Worm (Caenorhabditis elegans) whole organism, L4 larva: ENCODE data around the gene dnc-2.

ENCODE experiments used
- F10B5.3 ChIP-seq: sonication (generic microtip); optimal IDR thresholded peaks from 2 replicates; lab custom pipeline; 2016; ENCODE audit warnings: mild to moderate bottlenecking, missing genetic modification characterization, missing compliant biosample characterization
- F44E2.7 ChIP-seq: fragments of 200-800 bp; sonication (Bioruptor generic); IDR thresholded peaks from 2 replicates; pipeline ENCODE4 v2.1.2; 2022; ENCODE audit warnings: missing genetic modification characterization, missing compliant biosample characterization
- F49E8.2 ChIP-seq: sonication (generic microtip); optimal IDR thresholded peaks from 2 replicates; lab custom pipeline; 2016; ENCODE audit warnings: missing compliant biosample characterization, mild to moderate bottlenecking, missing genetic modification characterization, borderline replicate concordance
- Y105C5A.15 ChIP-seq: fragments of 200-800 bp; sonication (Bioruptor generic); IDR thresholded peaks from 2 replicates; pipeline ENCODE4 v1.3.6; 2022; ENCODE audit warnings: missing genetic modification characterization, missing compliant biosample characterization
- Y48G9A.11 ChIP-seq: fragments of 200-800 bp; sonication (Bioruptor generic); IDR thresholded peaks from 2 replicates; pipeline ENCODE4 v1.3.6; 2022; ENCODE audit warnings: missing genetic modification reagents, missing genetic modification characterization, missing compliant biosample characterization
- ZK546.5 ChIP-seq, 2 experiments: sonication (generic microtip); optimal IDR thresholded peaks; 2 replicates each; lab custom pipeline; 2017; ENCODE audit warnings: missing biosample characterization in 2 of 2, missing genetic modification characterization in 2 of 2
- aha-1 ChIP-seq: fragments of 150-350 bp; peaks from one replicate; lab custom pipeline; 2014; ENCODE audit warnings: missing biosample characterization, missing genetic modification characterization
- aly-2 ChIP-seq: sonication (generic microtip); optimal IDR thresholded peaks from 2 replicates; lab custom pipeline; 2018; ENCODE audit warnings: missing biosample characterization, missing genetic modification characterization
- ceh-28 ChIP-seq: fragments of 150-350 bp; optimal IDR thresholded peaks from 2 replicates; lab custom pipeline; 2014; ENCODE audit warnings: missing biosample characterization, missing genetic modification reagents, missing genetic modification characterization
- ceh-82 ChIP-seq: sonication (generic microtip); optimal IDR thresholded peaks from 2 replicates; lab custom pipeline; 2017; ENCODE audit warnings: missing biosample characterization, missing genetic modification characterization
- ces-1 ChIP-seq: fragments of 150-350 bp; sonication (generic microtip); optimal IDR thresholded peaks from 4 replicates; lab custom pipeline; 2014; ENCODE audit warnings: missing biosample characterization, missing genetic modification reagents, missing genetic modification characterization
- daf-16 ChIP-seq, 3 experiments: sonication (generic microtip); optimal IDR thresholded peaks; 2 replicates each; lab custom pipeline; 2016 to 2017; ENCODE audit warnings: missing genetic modification characterization in 3 of 3, missing genetic modification reagents in 3 of 3, mild to moderate bottlenecking in 2 of 3, missing compliant biosample characterization in 2 of 3, missing biosample characterization in 1 of 3, moderate library complexity in 1 of 3
- dmd-6 ChIP-seq: fragments of 200-800 bp; sonication (Bioruptor generic); IDR thresholded peaks from 2 replicates; pipeline ENCODE4 v1.3.6; 2022; ENCODE audit warnings: missing genetic modification reagents, missing genetic modification characterization, missing compliant biosample characterization
- dpl-1 ChIP-seq: fragments of 150-350 bp; optimal IDR thresholded peaks from 2 replicates; lab custom pipeline; 2014; ENCODE audit warnings: missing biosample characterization, missing genetic modification reagents, missing genetic modification characterization
- dve-1 ChIP-seq: sonication (generic microtip); optimal IDR thresholded peaks from 2 replicates; lab custom pipeline; 2017; ENCODE audit warnings: antibody characterized with exemption, mild to moderate bottlenecking, missing genetic modification characterization, missing compliant biosample characterization; ENCODE audit not compliant: insufficient read depth
- egl-27 ChIP-seq: sonication (generic microtip); optimal IDR thresholded peaks from 3 replicates; lab custom pipeline; 2017; ENCODE audit warnings: missing biosample characterization, missing genetic modification reagents, missing genetic modification characterization
- egl-43 ChIP-seq: fragments of 200-800 bp; sonication (Bioruptor generic); IDR thresholded peaks from 2 replicates; pipeline ENCODE4 v1.3.6; 2022; ENCODE audit warnings: missing genetic modification reagents, missing genetic modification characterization, missing compliant biosample characterization
- fkh-10 ChIP-seq: fragments of 150-350 bp; optimal IDR thresholded peaks from 2 replicates; lab custom pipeline; 2014; ENCODE audit warnings: missing biosample characterization, missing genetic modification reagents, missing genetic modification characterization
- hlh-11 ChIP-seq: fragments of 200-800 bp; sonication (Bioruptor generic); optimal IDR thresholded peaks from 2 replicates; lab custom pipeline; 2018; ENCODE audit warnings: mild to moderate bottlenecking, missing genetic modification characterization, missing compliant biosample characterization
- hlh-30 ChIP-seq: sonication (generic microtip); optimal IDR thresholded peaks from 2 replicates; lab custom pipeline; 2017; ENCODE audit warnings: antibody characterized with exemption, mild to moderate bottlenecking, missing genetic modification characterization, missing compliant biosample characterization; ENCODE audit not compliant: insufficient read depth
- hmg-1.1 ChIP-seq: fragments of 200-800 bp; sonication (Bioruptor generic); IDR thresholded peaks from 2 replicates; pipeline ENCODE4 v1.3.6; 2022; ENCODE audit warnings: missing genetic modification reagents, missing genetic modification characterization, missing compliant biosample characterization
- lin-13 ChIP-seq: fragments of 150-350 bp; optimal IDR thresholded peaks from 2 replicates; lab custom pipeline; 2014; ENCODE audit warnings: missing biosample characterization, missing genetic modification reagents, missing genetic modification characterization
- lin-29 ChIP-seq: fragments of 200-800 bp; sonication (Bioruptor generic); IDR thresholded peaks from 2 replicates; pipeline ENCODE4 v1.3.6; 2022; ENCODE audit warnings: missing genetic modification reagents, missing genetic modification characterization, missing compliant biosample characterization
- lin-38 ChIP-seq: fragments of 200-800 bp; sonication (Bioruptor generic); IDR thresholded peaks from 2 replicates; pipeline ENCODE4 v1.3.6; 2022; ENCODE audit warnings: missing genetic modification reagents, missing genetic modification characterization, missing compliant biosample characterization
- lir-3 ChIP-seq: sonication (generic microtip); optimal IDR thresholded peaks from 2 replicates; lab custom pipeline; 2016; ENCODE audit warnings: mild to moderate bottlenecking, missing genetic modification characterization, missing compliant biosample characterization
- lsy-2 ChIP-seq, 2 experiments: fragments of 150-350 bp in 1 of 2; sonication (generic microtip) in 1 of 2; optimal IDR thresholded peaks; 2 replicates each; lab custom pipeline; 2014 to 2017; ENCODE audit warnings: missing biosample characterization in 2 of 2, missing genetic modification characterization in 2 of 2
- madf-9 ChIP-seq: fragments of 200-800 bp; sonication (Bioruptor generic); conservative IDR thresholded peaks from 2 replicates; pipeline ENCODE4 v1.3.6; 2022; ENCODE audit warnings: missing genetic modification reagents, missing genetic modification characterization, missing compliant biosample characterization
- mdl-1 ChIP-seq, 2 experiments: fragments of 150-350 bp in 1 of 2; sonication (generic microtip) in 1 of 2; optimal IDR thresholded peaks; 2 replicates each; lab custom pipeline; 2014 to 2017; ENCODE audit warnings: missing biosample characterization in 2 of 2, missing genetic modification characterization in 2 of 2
- mdt-29 ChIP-seq: fragments of 200-800 bp; sonication (Bioruptor generic); IDR thresholded peaks from 2 replicates; pipeline ENCODE4 v1.3.6; 2022; ENCODE audit warnings: missing genetic modification reagents, missing genetic modification characterization, missing compliant biosample characterization
- mep-1 ChIP-seq: fragments of 150-350 bp; sonication (generic microtip); optimal IDR thresholded peaks from 3 replicates; lab custom pipeline; 2014; ENCODE audit warnings: missing biosample characterization, missing genetic modification characterization
- mes-2 ChIP-seq: sonication (generic microtip); optimal IDR thresholded peaks from 2 replicates; lab custom pipeline; 2016; ENCODE audit warnings: missing genotype, mild to moderate bottlenecking, missing genetic modification characterization, missing compliant biosample characterization; ENCODE audit not compliant: poor library complexity, severe bottlenecking
- mxl-3 ChIP-seq: fragments of 200-800 bp; sonication (Bioruptor generic); optimal IDR thresholded peaks from 2 replicates; lab custom pipeline; 2018; ENCODE audit warnings: mild to moderate bottlenecking, missing genetic modification characterization, missing compliant biosample characterization
- nhr-111 ChIP-seq: fragments of 200-800 bp; sonication (Bioruptor generic); optimal IDR thresholded peaks from 2 replicates; lab custom pipeline; 2018; ENCODE audit warnings: mild to moderate bottlenecking, missing genetic modification characterization, missing compliant biosample characterization
- nhr-28 ChIP-seq: fragments of 150-350 bp; optimal IDR thresholded peaks from 2 replicates; lab custom pipeline; 2014; ENCODE audit warnings: missing biosample characterization, missing genetic modification characterization
- nhr-48 ChIP-seq: sonication (generic microtip); optimal IDR thresholded peaks from 2 replicates; lab custom pipeline; 2016; ENCODE audit warnings: mild to moderate bottlenecking, missing genetic modification characterization, missing compliant biosample characterization
- nhr-77 ChIP-seq: fragments of 150-350 bp; optimal IDR thresholded peaks from 2 replicates; lab custom pipeline; 2014; ENCODE audit warnings: missing biosample characterization, missing genetic modification characterization
- pha-4 ChIP-seq, 2 experiments: fragments of 150-350 bp in 1 of 2; fragments of 200-800 bp in 1 of 2; sonication (Bioruptor generic) in 1 of 2; IDR thresholded peaks in 1 of 2; optimal IDR thresholded peaks in 1 of 2; 2 replicates each; pipeline versions ENCODE4 v1.3.6 to Lab custom; 2014 to 2022; ENCODE audit warnings: missing genetic modification characterization in 2 of 2, missing genetic modification reagents in 2 of 2, missing biosample characterization in 1 of 2, missing compliant biosample characterization in 1 of 2
- sdz-12 ChIP-seq: fragments of 200-800 bp; sonication (Bioruptor generic); optimal IDR thresholded peaks from 2 replicates; lab custom pipeline; 2018; ENCODE audit warnings: mild to moderate bottlenecking, missing genetic modification characterization, missing compliant biosample characterization
- skn-1 ChIP-seq: fragments of 150-350 bp; optimal IDR thresholded peaks from 2 replicates; lab custom pipeline; 2014; ENCODE audit warnings: missing biosample characterization, missing genetic modification characterization
- snpc-4 ChIP-seq: fragments of 150-350 bp; optimal IDR thresholded peaks from 2 replicates; lab custom pipeline; 2014; ENCODE audit warnings: missing biosample characterization, missing genetic modification characterization
- spr-3 ChIP-seq: fragments of 200-800 bp; sonication (Bioruptor generic); optimal IDR thresholded peaks from 2 replicates; lab custom pipeline; 2018; ENCODE audit warnings: mild to moderate bottlenecking, missing genetic modification characterization, missing compliant biosample characterization
- tra-1 ChIP-seq: fragments of 200-800 bp; sonication (Bioruptor generic); IDR thresholded peaks from 2 replicates; pipeline ENCODE4 v1.3.6; 2022; ENCODE audit warnings: missing genetic modification reagents, missing genetic modification characterization, missing compliant biosample characterization
- unc-62 ChIP-seq, 3 experiments: fragments of 150-350 bp in 1 of 3; sonication (generic microtip); optimal IDR thresholded peaks in 2 of 3; peaks in 1 of 3; 1 replicate in 1 of 3; 2 replicates in 2 of 3; lab custom pipeline; 2014 to 2017; ENCODE audit warnings: missing biosample characterization in 3 of 3, missing genetic modification characterization in 3 of 3, missing genetic modification reagents in 3 of 3, missing genotype in 1 of 3
- zip-11 ChIP-seq: fragments of 200-800 bp; sonication (Bioruptor generic); IDR thresholded peaks from 2 replicates; pipeline ENCODE4 v1.3.6; 2022; ENCODE audit warnings: missing genetic modification characterization, missing compliant biosample characterization
- ztf-7 ChIP-seq: fragments of 150-350 bp; optimal IDR thresholded peaks from 2 replicates; lab custom pipeline; 2014; ENCODE audit warnings: missing biosample characterization, missing genetic modification characterization

The dnc-2 gene

DNA sequence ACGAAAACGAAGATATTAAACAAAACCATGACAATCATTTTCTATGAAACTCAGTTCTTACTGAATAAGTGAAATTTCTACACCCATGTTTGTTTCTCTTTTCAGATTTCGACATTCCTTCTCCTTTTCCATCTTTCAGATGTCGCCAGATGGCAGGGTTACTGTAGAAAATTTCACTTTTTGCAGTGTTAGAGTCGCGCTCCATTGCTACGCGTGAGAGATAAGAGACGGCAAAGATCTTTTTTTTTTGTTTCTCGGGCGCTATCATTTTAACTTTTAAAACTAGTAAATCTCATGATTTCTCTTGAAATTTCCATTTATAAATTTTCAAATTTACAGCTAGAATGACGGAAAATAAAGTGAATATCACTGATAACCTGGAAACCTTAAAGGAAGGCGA lies 47.3 kb downstream of the dnc-2 start, which contains the start of the genes mig-21 and F01F1.2:
Gene mig-21, minus strand, starts transcription at position 166 of the 400 bp plus-strand sequence.
Gene F01F1.2, plus strand, starts transcription at position 340 of the 400 bp plus-strand sequence.
- TF ChIP-seq lsy-2 (tag; optimal IDR thresholded peaks at IDR 0.05; lab: Kevin White, UChicago) (peak in 1 of 2 experiments; percentile 75), mes-2 (tag; lab: Kevin White, UChicago) (peak; percentile 31), egl-27 (tag; lab: Kevin White, UChicago) (no peak), lin-13 (GFP tag; lab: Kevin White, UChicago) (no peak), lin-29 (GFP tag; lab: Robert Waterston, UW) (no peak), dve-1 (tag; lab: Kevin White, UChicago) (no peak), aha-1 (tag; lab: Kevin White, UChicago) (no peak), lin-38 (peak; percentile 49; the same call in 1 of the 2 replicates)

DNA sequence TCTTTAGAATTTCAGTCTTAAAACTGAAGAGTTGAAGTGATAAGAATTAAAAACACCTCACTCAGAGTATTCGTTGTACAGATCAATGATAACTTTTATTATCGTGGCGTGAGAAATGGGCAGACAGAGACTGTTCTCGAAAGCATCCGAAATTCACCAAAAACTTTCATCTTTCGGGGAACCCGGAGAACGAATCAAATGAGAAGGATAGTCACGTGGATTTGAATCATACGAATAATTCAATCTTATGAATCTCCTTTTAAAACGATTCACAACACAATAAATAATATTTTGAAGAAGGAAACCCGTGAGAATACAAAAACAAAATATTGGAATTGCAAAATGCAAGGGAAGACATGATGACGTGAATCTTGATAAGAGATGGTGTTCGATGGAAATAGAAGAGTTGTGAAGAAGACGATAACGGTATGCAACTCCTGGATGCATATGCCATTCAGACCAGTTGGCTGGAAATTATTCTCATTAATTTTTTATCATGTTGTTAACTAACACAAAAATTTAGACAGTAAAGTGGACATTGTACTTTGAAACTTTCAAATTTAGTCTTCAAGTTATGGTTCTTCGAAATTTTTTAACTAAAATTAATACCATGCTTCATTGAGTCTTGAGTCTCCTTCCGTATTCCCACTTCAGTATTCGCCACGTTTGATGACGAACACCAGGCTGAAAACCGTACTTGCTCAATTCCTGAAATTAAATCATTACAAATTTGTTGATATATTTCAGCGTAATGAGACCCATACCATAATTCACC lies 48.5 kb downstream of the dnc-2 start:
- TF ChIP-seq hlh-11 (peak; percentile 65), mep-1 (tag; lab: Kevin White, UChicago) (peak; percentile 34), dve-1 (tag; lab: Kevin White, UChicago) (peak; percentile 80), lin-29 (GFP tag; lab: Robert Waterston, UW) (no peak), ztf-7 (tag; lab: Kevin White, UChicago) (no peak), ZK546.5 (tag; optimal IDR thresholded peaks at IDR 0.05; lab: Kevin White, UChicago) (no peak), ceh-82 (no peak), nhr-77 (tag; lab: Kevin White, UChicago) (no peak), ces-1 (GFP tag; lab: Kevin White, UChicago) (no peak), mxl-3 (GFP tag; lab: Kevin White, UChicago) (no peak), nhr-111 (GFP tag; lab: Kevin White, UChicago) (no peak), F10B5.3 (tag; lab: Kevin White, UChicago) (no peak), daf-16 (GFP tag; optimal IDR thresholded peaks at IDR 0.05; lab: Kevin White, UChicago) (no peak), daf-16 (tag; optimal IDR thresholded peaks at IDR 0.05; lab: Kevin White, UChicago) (peak; percentile 61), egl-43 (GFP tag; lab: Robert Waterston, UW) (no peak), dmd-6 (GFP tag; lab: Robert Waterston, UW) (peak; percentile 57), hmg-1.1 (GFP tag; lab: Robert Waterston, UW) (0 out of 2 replicates have a peak, but pooled peaks have one; percentile 12), pha-4 (GFP tag; IDR thresholded peaks at IDR 0.05; lab: Robert Waterston, UW) (no peak), pha-4 (tag; optimal IDR thresholded peaks at IDR 0.05; lab: Kevin White, UChicago) (no peak), sdz-12 (no peak), ceh-28 (tag; lab: Kevin White, UChicago) (no peak), aha-1 (tag; lab: Kevin White, UChicago) (peak; percentile 78), aly-2 (tag; lab: Kevin White, UChicago) (no peak), lir-3 (tag; lab: Kevin White, UChicago) (no peak), mdl-1 (tag; optimal IDR thresholded peaks at IDR 0.05; lab: Kevin White, UChicago) (no peak), snpc-4 (tag; lab: Kevin White, UChicago) (no peak), madf-9 (GFP tag; lab: Robert Waterston, UW) (no peak), zip-11 (GFP tag; lab: Robert Waterston, UW) (no peak), nhr-48 (no peak), lin-13 (GFP tag; lab: Kevin White, UChicago) (no peak), fkh-10 (no peak), dpl-1 (GFP tag; lab: Kevin White, UChicago) (no peak), mdt-29 (peak; percentile 96), Y48G9A.11 (GFP tag; lab: Robert Waterston, UW) (no peak), spr-3 (no peak), unc-62 (GFP tag; optimal IDR thresholded peaks at IDR 0.05 in 1 of 2; lab: Kevin White, UChicago) (peak in 1 of 2 experiments; percentile 72), unc-62 (tag; optimal IDR thresholded peaks at IDR 0.05; lab: Kevin White, UChicago) (no peak), F49E8.2 (tag; lab: Kevin White, UChicago) (no peak), hlh-30 (peak; percentile 83), F44E2.7 (GFP tag; lab: Robert Waterston, UW) (no peak), lin-38 (no peak), skn-1 (no peak), Y105C5A.15 (no peak), tra-1 (no peak), nhr-28 (tag; lab: Kevin White, UChicago) (peak; percentile 57)
